Fruit fly (Drosophila melanogaster): ENCODE results near the gene CG18170.

CG18170 gene

DNA sequence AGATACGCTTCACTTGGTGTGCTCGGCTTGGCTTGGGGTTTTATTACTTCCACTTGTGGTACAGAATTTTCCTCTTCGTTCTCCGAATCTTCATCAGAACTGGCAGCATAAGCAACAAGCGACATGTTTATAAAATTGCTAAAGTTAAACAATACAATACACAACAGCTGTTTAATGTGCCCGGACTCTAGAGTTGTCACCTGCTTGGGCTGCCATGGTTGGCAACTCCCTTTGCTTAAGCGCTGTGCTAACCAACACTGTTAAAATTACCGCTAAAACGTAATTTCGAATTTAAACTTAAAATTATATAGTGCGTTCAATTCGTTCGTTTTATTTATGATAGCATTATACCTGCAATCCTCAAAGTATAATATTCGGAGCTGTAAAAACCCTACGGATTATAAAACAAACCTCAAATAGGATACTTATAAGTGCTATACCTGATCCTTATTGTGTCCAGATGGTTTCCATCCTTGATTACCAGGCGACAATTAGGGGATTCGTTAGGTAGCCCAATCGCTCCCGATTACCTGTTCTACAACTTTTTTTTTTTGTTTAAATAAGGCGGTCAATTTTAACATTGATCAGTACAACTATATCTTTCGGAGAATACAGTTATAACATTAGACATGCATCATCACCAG is 44.6 kb downstream of the CG18170 start, which contains the start of the genes CG17249 and Bro (continued):
- no peak for TF ChIP-seq trh (GFP tag; optimal IDR thresholded peaks at IDR 0.05)
- no peak for TF ChIP-seq cad (GFP tag; optimal IDR thresholded peaks at IDR 0.05)
- no peak for TF ChIP-seq CG13424 (tag; optimal IDR thresholded peaks at IDR 0.05)
- peak; percentile 97 for TF ChIP-seq E2f2 (GFP tag; IDR thresholded peaks at IDR 0.05)
- peak; percentile 22 for TF ChIP-seq CG30403 (GFP tag; optimal IDR thresholded peaks at IDR 0.05)
- no peak for TF ChIP-seq abd-A (tag; optimal IDR thresholded peaks at IDR 0.05)
- TF ChIP-seq run (tag; optimal IDR thresholded peaks at IDR 0.05) = no peak
- TF ChIP-seq HLHmδ (GFP tag; optimal IDR thresholded peaks at IDR 0.05) = no peak
- no peak for TF ChIP-seq bsh (GFP tag; optimal IDR thresholded peaks at IDR 0.05)
- no peak for TF ChIP-seq CG18476 (GFP tag; optimal IDR thresholded peaks at IDR 0.05)
- TF ChIP-seq CG11093 (GFP tag; IDR thresholded peaks at IDR 0.05) = no peak
- no peak for TF ChIP-seq lov (optimal IDR thresholded peaks at IDR 0.05)
- peak; percentile 61; the same call in 2 of the 3 replicates for TF ChIP-seq lov (GFP tag; IDR thresholded peaks at IDR 0.05)
- no peak for TF ChIP-seq fd96Cb (tag; optimal IDR thresholded peaks at IDR 0.05)
- TF ChIP-seq Fer1 (GFP tag; optimal IDR thresholded peaks at IDR 0.05) = peak; percentile 19
- peak; percentile 21 for TF ChIP-seq Hr3 (GFP tag; optimal IDR thresholded peaks at IDR 0.05)
- no peak for TF ChIP-seq E2f1 (GFP tag; IDR thresholded peaks at IDR 0.05)
- TF ChIP-seq B-H2 (GFP tag; optimal IDR thresholded peaks at IDR 0.05) = peak; percentile 80
- TF ChIP-seq CG15514 (GFP tag; optimal IDR thresholded peaks at IDR 0.05) = peak; percentile 85
- TF ChIP-seq CG31441 (GFP tag; IDR thresholded peaks at IDR 0.05) = no peak
- no peak for TF ChIP-seq CG6854 (GFP tag; optimal IDR thresholded peaks at IDR 0.05)
- TF ChIP-seq Rx (GFP tag; IDR thresholded peaks at IDR 0.05) = no peak
- TF ChIP-seq Hsf (GFP tag; optimal IDR thresholded peaks at IDR 0.05) = peak; percentile 45
- TF ChIP-seq scrt (GFP tag; optimal IDR thresholded peaks at IDR 0.05) = peak; percentile 62
- TF ChIP-seq CrebB (tag; optimal IDR thresholded peaks at IDR 0.05) = no peak
- TF ChIP-seq Aef1 (GFP tag; IDR thresholded peaks at IDR 0.05) = no peak
- TF ChIP-seq C15 (GFP tag; IDR thresholded peaks at IDR 0.05) = 0 out of 3 replicates have a peak, but pooled peaks have one; percentile 11
- TF ChIP-seq CG11696 (GFP tag; IDR thresholded peaks at IDR 0.05) = no peak
- peak; percentile 28; the same call in 1 of the 2 replicates for TF ChIP-seq CG10321 (GFP tag; IDR thresholded peaks at IDR 0.05)
- TF ChIP-seq cas (GFP tag; IDR thresholded peaks at IDR 0.05) = no peak
- TF ChIP-seq gsb-n (tag; optimal IDR thresholded peaks at IDR 0.05) = no peak
- TF ChIP-seq Antp (GFP tag; optimal IDR thresholded peaks at IDR 0.05) = peak; percentile 27
- no peak for TF ChIP-seq CG13775 (GFP tag; optimal IDR thresholded peaks at IDR 0.05)
- TF ChIP-seq dimm (GFP tag; IDR thresholded peaks at IDR 0.05) = no peak
- TF ChIP-seq CG7271 (tag; optimal IDR thresholded peaks at IDR 0.05) = no peak
- peak; percentile 16 for TF ChIP-seq CG34376 (GFP tag; optimal IDR thresholded peaks at IDR 0.05)
- no peak for TF ChIP-seq CG8281 (tag; optimal IDR thresholded peaks at IDR 0.05)
- no peak for TF ChIP-seq CG10979 (tag; optimal IDR thresholded peaks at IDR 0.05)
- TF ChIP-seq ro (GFP tag; IDR thresholded peaks at IDR 0.05) = no peak
- TF ChIP-seq CG13296 (GFP tag; optimal IDR thresholded peaks at IDR 0.05) = no peak
- no peak for TF ChIP-seq CG10654 (GFP tag; optimal IDR thresholded peaks at IDR 0.05)
- peak; percentile 8 for TF ChIP-seq CG7987 (GFP tag; optimal IDR thresholded peaks at IDR 0.05)
- no peak for TF ChIP-seq CG7928 (GFP tag; optimal IDR thresholded peaks at IDR 0.05)
- TF ChIP-seq Ada2b (GFP tag; IDR thresholded peaks at IDR 0.05) = no peak
- peak; percentile 38 for TF ChIP-seq CG17385 (GFP tag; optimal IDR thresholded peaks at IDR 0.05)
- TF ChIP-seq lilli (GFP tag; optimal IDR thresholded peaks at IDR 0.05) = peak; percentile 72
- no peak for TF ChIP-seq p53 (GFP tag; optimal IDR thresholded peaks at IDR 0.05)
- no peak for TF ChIP-seq pb (GFP tag; optimal IDR thresholded peaks at IDR 0.05)
- no peak for TF ChIP-seq Hey (tag; optimal IDR thresholded peaks at IDR 0.05)
- TF ChIP-seq dysf (GFP tag; IDR thresholded peaks at IDR 0.05) = no peak
- TF ChIP-seq crc (GFP tag; optimal IDR thresholded peaks at IDR 0.05) = no peak

Measured in whole organism, embryonic.